Fruit fly (Drosophila melanogaster): ENCODE measurements around the gene CG13058.

- TF ChIP-seq CG17186 (GFP tag; optimal IDR thresholded peaks at IDR 0.05) = no peak
- no peak for TF ChIP-seq psq (GFP tag; optimal IDR thresholded peaks at IDR 0.05)
- no peak for TF ChIP-seq Sox102F (GFP tag; optimal IDR thresholded peaks at IDR 0.05)
- no peak for TF ChIP-seq CG12769 (tag; optimal IDR thresholded peaks at IDR 0.05)
- no peak for TF ChIP-seq trem (tag; optimal IDR thresholded peaks at IDR 0.05)
Observed at dm6 chr3L:16364599-16364998, 36.0 kb downstream of the CG13058 start, which contains the start of gene Cpr72Eb.

All from whole organism, embryonic.